Worm (Caenorhabditis elegans) whole organism, early embryonic: ENCODE results near the gene lec-11.

Source experiments
- ama-1 ChIP-seq: fragments of 150-350 bp; optimal IDR thresholded peaks from 2 replicates; lab custom pipeline; 2014
- ceh-36 ChIP-seq: sonication (generic microtip); optimal IDR thresholded peaks from 2 replicates; lab custom pipeline; 2016; ENCODE audit warnings: missing genetic modification characterization, inconsistent platforms, missing compliant biosample characterization
- ets-7 ChIP-seq: sonication (generic microtip); optimal IDR thresholded peaks from 2 replicates; lab custom pipeline; 2016; ENCODE audit warnings: missing genotype, missing genetic modification characterization, missing compliant biosample characterization
- flt-1 ChIP-seq: fragments of 200-800 bp; sonication (Bioruptor generic); IDR thresholded peaks from 2 replicates; pipeline ENCODE4 v1.3.6; 2022; ENCODE audit warnings: missing genetic modification characterization, missing compliant biosample characterization
- hmbx-1 ChIP-seq: sonication (generic microtip); optimal IDR thresholded peaks from 2 replicates; lab custom pipeline; 2016; ENCODE audit warnings: mild to moderate bottlenecking, missing genetic modification characterization, missing compliant biosample characterization
- hmg-4 ChIP-seq: fragments of 200-800 bp; sonication (Bioruptor generic); optimal IDR thresholded peaks from 2 replicates; lab custom pipeline; 2018; ENCODE audit warnings: mild to moderate bottlenecking, missing genetic modification characterization, missing compliant biosample characterization
- tbx-37 ChIP-seq: fragments of 200-800 bp; sonication (Bioruptor generic); conservative IDR thresholded peaks from 2 replicates; pipeline ENCODE4 v1.3.6; 2022; ENCODE audit warnings: missing genetic modification reagents, missing genetic modification characterization, missing compliant biosample characterization
- tra-4 ChIP-seq: sonication (generic microtip); optimal IDR thresholded peaks from 2 replicates; lab custom pipeline; 2017; ENCODE audit warnings: missing genetic modification characterization, missing compliant biosample characterization

DNA sequence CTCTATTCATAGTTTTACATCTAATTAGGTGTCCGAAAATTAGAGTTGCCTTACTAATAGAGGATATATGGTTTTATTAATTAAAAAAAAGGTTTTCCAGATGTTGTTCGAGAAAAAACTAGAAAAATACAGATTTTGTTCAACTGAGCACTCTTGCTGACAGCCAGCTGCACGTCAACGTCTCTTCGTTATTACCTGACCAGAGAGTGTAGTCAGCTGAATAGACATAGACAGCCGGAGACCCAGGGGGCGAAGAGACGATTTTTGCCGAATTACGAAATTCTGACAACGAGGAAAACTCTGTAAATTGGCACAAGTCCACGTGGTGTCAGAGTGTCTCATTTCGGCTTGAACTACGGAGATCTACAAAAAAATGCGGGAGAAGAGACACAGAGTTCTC, 28.7 kb upstream of the lec-11 start:
- TF ChIP-seq tbx-37 (GFP tag; lab: Robert Waterston, UW) (no peak), ama-1 (lab: Kevin White, UChicago) (no peak), ets-7 (tag; lab: Kevin White, UChicago) (no peak), flt-1 (no peak), tra-4 (tag; lab: Kevin White, UChicago) (no peak), ceh-36 (tag; lab: Kevin White, UChicago) (no peak), hmg-4 (GFP tag; lab: Kevin White, UChicago) (no peak), hmbx-1 (tag; lab: Kevin White, UChicago) (no peak)
